Fruit fly (Drosophila melanogaster): ENCODE data around the gene Marcal1.

dm6 chr2L:4968767-4969166, 13.5 kb downstream of the Marcal1 start, which contains the start of the genes Scox and Polr1C:
- TF ChIP-seq CG8478 (optimal IDR thresholded peaks at IDR 0.05) (no peak), CTCF (optimal IDR thresholded peaks at IDR 0.05) (no peak)

All from S2 (cell line).